Worm (Caenorhabditis elegans): ENCODE results near the gene fan-1.

ce11 chrIV:6572655-6573054, 24.2 kb downstream of the fan-1 start:
- TF ChIP-seq ceh-28 (tag; optimal IDR thresholded peaks at IDR 0.05) (no peak), nhr-237 (tag; optimal IDR thresholded peaks at IDR 0.05) (no peak), nhr-23 (tag; optimal IDR thresholded peaks at IDR 0.05) (no peak), pha-4 (tag; optimal IDR thresholded peaks at IDR 0.05) (peak; percentile 59), nhr-76 (tag; optimal IDR thresholded peaks at IDR 0.05) (no peak), fos-1 (tag; optimal IDR thresholded peaks at IDR 0.05) (no peak), egl-27 (tag; optimal IDR thresholded peaks at IDR 0.05) (no peak), pqm-1 (tag; optimal IDR thresholded peaks at IDR 0.05) (no peak), elt-3 (tag; optimal IDR thresholded peaks at IDR 0.05) (no peak)
